Worm (Caenorhabditis elegans): ENCODE results near the gene T07G12.4.

The T07G12.4 gene

DNA sequence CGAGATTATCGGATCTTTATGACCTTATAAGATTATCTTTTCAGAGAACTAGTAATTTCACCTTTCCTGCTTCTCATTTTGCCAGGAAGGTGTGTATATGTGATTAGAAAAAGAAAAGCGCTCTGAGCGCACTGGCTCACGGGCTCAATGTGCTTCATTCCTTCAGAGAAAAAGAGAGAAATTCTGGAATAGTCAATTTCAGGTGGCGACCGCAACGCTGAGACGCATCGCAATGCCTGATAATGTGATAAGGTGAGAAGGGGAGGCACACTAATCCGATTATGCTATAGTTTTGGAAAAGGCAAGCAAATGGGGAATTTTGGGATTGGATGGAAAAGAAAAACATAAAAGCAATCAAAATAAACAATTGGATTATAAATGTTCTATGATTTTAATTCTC is 32.5 kb downstream of the T07G12.4 start (continued):
- TF ChIP-seq sdz-12 (GFP tag; optimal IDR thresholded peaks at IDR 0.05) (no peak), lin-38 (GFP tag; IDR thresholded peaks at IDR 0.05) (no peak), egl-43 (GFP tag; IDR thresholded peaks at IDR 0.05) (0 out of 2 replicates have a peak, but pooled peaks have one; percentile 40), fkh-10 (GFP tag; optimal IDR thresholded peaks at IDR 0.05) (no peak)

DNA sequence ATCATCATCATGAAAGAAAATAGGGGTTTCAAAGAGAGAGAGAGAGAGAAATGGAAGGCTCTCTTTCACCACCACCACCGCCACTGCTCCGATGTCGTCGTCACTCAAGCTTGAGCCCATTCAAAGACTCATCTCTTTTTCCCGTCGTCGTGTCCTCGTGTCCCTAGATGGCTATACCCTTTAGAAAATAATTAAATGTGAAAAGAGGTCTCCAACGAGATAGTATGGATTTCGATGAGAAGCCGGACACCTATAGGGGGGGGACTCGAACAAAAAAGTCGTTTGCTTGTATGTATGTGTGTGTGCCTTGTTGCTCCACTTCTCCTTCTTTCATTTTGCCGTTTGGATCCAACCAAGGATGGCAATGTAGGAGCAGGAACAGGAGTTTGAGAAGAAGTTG is 33.5 kb downstream of the T07G12.4 start:
- TF ChIP-seq lin-38 (GFP tag; IDR thresholded peaks at IDR 0.05) (no peak), lsy-2 (tag; optimal IDR thresholded peaks at IDR 0.05) (peak in 1 of 2 experiments; percentile 29), unc-62 (GFP tag; optimal IDR thresholded peaks at IDR 0.05 in 1 of 2) (peak in 1 of 2 experiments; percentile 54), unc-62 (tag; optimal IDR thresholded peaks at IDR 0.05) (no peak), Y48G9A.11 (GFP tag; IDR thresholded peaks at IDR 0.05) (no peak), aha-1 (tag) (peak; percentile 19), mdt-29 (GFP tag; IDR thresholded peaks at IDR 0.05) (no peak), mep-1 (tag; optimal IDR thresholded peaks at IDR 0.05) (peak; percentile 23), ctbp-1 (GFP tag; IDR thresholded peaks at IDR 0.05) (peak; percentile 19; the same call in 1 of the 2 replicates)

- TF ChIP-seq ceh-44 (GFP tag; IDR thresholded peaks at IDR 0.05) (no peak), lir-3 (tag; optimal IDR thresholded peaks at IDR 0.05) (no peak), hlh-30 (tag; optimal IDR thresholded peaks at IDR 0.05; ENCODE audit: insufficient read depth) (peak; percentile 41), ztf-7 (tag; optimal IDR thresholded peaks at IDR 0.05) (no peak), nhr-10 (tag; optimal IDR thresholded peaks at IDR 0.05) (no peak), zip-2 (tag; optimal IDR thresholded peaks at IDR 0.05) (no peak), nhr-48 (tag; optimal IDR thresholded peaks at IDR 0.05) (no peak), Y48G9A.11 (GFP tag; IDR thresholded peaks at IDR 0.05) (no peak), nhr-77 (tag; optimal IDR thresholded peaks at IDR 0.05) (peak; percentile 35), ZK337.2 (GFP tag; IDR thresholded peaks at IDR 0.05) (no peak), hif-1 (tag; optimal IDR thresholded peaks at IDR 0.05) (peak in 1 of 2 experiments; percentile 28), sdz-12 (GFP tag; optimal IDR thresholded peaks at IDR 0.05) (no peak), hlh-11 (tag; optimal IDR thresholded peaks at IDR 0.05) (peak; percentile 73), lin-38 (GFP tag; IDR thresholded peaks at IDR 0.05) (no peak), nhr-102 (tag; optimal IDR thresholded peaks at IDR 0.05) (no peak), set-16 (GFP tag; IDR thresholded peaks at IDR 0.05) (peak; percentile 93), dpl-1 (GFP tag; optimal IDR thresholded peaks at IDR 0.05) (no peak), attf-4 (tag; optimal IDR thresholded peaks at IDR 0.05) (no peak), dmd-8 (GFP tag; IDR thresholded peaks at IDR 0.05) (no peak), madf-9 (GFP tag; conservative IDR thresholded peaks at IDR 0.05) (0 out of 2 replicates have a peak, but pooled peaks have one; percentile 40), F26F4.8 (GFP tag; conservative IDR thresholded peaks at IDR 0.05) (no peak), nhr-28 (tag; optimal IDR thresholded peaks at IDR 0.05) (peak; percentile 7), R02D3.7 (tag; optimal IDR thresholded peaks at IDR 0.05) (no peak), gei-8 (GFP tag; optimal IDR thresholded peaks at IDR 0.05) (no peak), dmd-9 (GFP tag; IDR thresholded peaks at IDR 0.05) (no peak), zfp-3 (GFP tag; conservative IDR thresholded peaks at IDR 0.05) (no peak), spr-3 (GFP tag; optimal IDR thresholded peaks at IDR 0.05) (no peak), vab-7 (GFP tag; IDR thresholded peaks at IDR 0.05) (0 out of 2 replicates have a peak, but pooled peaks have one; percentile 12), arid-1 (GFP tag; conservative IDR thresholded peaks at IDR 0.05) (no peak), nhr-6 (tag; optimal IDR thresholded peaks at IDR 0.05) (no peak), mxl-2 (GFP tag; conservative IDR thresholded peaks at IDR 0.05) (no peak), daf-12 (tag; optimal IDR thresholded peaks at IDR 0.05) (no peak), mxl-3 (GFP tag; optimal IDR thresholded peaks at IDR 0.05) (no peak), dve-1 (tag; optimal IDR thresholded peaks at IDR 0.05; ENCODE audit: insufficient read depth) (no peak), madf-5 (GFP tag; IDR thresholded peaks at IDR 0.05) (no peak), ceh-62 (tag; optimal IDR thresholded peaks at IDR 0.05) (no peak), ceh-20 (GFP tag; IDR thresholded peaks at IDR 0.05) (no peak), nhr-41 (GFP tag; IDR thresholded peaks at IDR 0.05) (no peak), unc-39 (tag; optimal IDR thresholded peaks at IDR 0.05) (no peak)
These were observed 34.7 kb downstream of the T07G12.4 start for ce11 chrIV:10503750-10504232.

All from whole organism, L4 larva.